Worm (Caenorhabditis elegans) whole organism, young adult: ENCODE measurements around the gene B0252.3.

Experiments used
- F39B2.1 ChIP-seq: fragments of 200-800 bp; sonication (Bioruptor generic); IDR thresholded peaks from 2 replicates; pipeline ENCODE4 v1.3.6; 2022; ENCODE audit warnings: missing genetic modification reagents, missing genetic modification characterization, missing compliant biosample characterization
- T07F8.4 ChIP-seq: sonication (generic microtip); optimal IDR thresholded peaks from 2 replicates; lab custom pipeline; 2016; ENCODE audit warnings: mild to moderate bottlenecking, missing genetic modification characterization, moderate library complexity, missing compliant biosample characterization
- Y53F4B.3 ChIP-seq: fragments of 200-800 bp; sonication (Bioruptor generic); IDR thresholded peaks from 2 replicates; pipeline ENCODE4 v1.3.6; 2022; ENCODE audit warnings: missing genetic modification reagents, missing genetic modification characterization, missing compliant biosample characterization
- Y95B8A.8 ChIP-seq: fragments of 200-800 bp; sonication (Bioruptor generic); IDR thresholded peaks from 2 replicates; pipeline ENCODE4 v1.3.6; 2022; ENCODE audit warnings: missing genetic modification reagents, missing genetic modification characterization, missing compliant biosample characterization
- ama-1 ChIP-seq, 3 experiments: fragments of 150-350 bp in 1 of 3; sonication (generic microtip) in 2 of 3; optimal IDR thresholded peaks; 2 replicates each; lab custom pipeline; 2014 to 2018; ENCODE audit warnings: missing biosample characterization in 2 of 3, missing genetic modification characterization in 2 of 3, missing genetic modification reagents in 2 of 3
- efl-1 ChIP-seq: fragments of 150-350 bp; optimal IDR thresholded peaks from 2 replicates; lab custom pipeline; 2014; ENCODE audit warnings: missing biosample characterization, missing genetic modification reagents, missing genetic modification characterization
- madf-8 ChIP-seq: fragments of 200-800 bp; sonication (Bioruptor generic); conservative IDR thresholded peaks from 2 replicates; pipeline ENCODE4 v1.3.6; 2022; ENCODE audit warnings: missing genetic modification reagents, missing genetic modification characterization, missing compliant biosample characterization
- pha-4 ChIP-seq: fragments of 150-350 bp; sonication (generic microtip); optimal IDR thresholded peaks from 2 replicates; lab custom pipeline; 2014; ENCODE audit warnings: missing biosample characterization, missing genetic modification reagents, missing genetic modification characterization
- snpc-4 ChIP-seq, 5 experiments: fragments of 150-350 bp in 1 of 5; sonication (generic microtip) in 4 of 5; optimal IDR thresholded peaks; 2 replicates each; lab custom pipeline; 2014 to 2018; ENCODE audit warnings: missing genetic modification characterization in 5 of 5, missing biosample characterization in 3 of 5, antibody characterized with exemption in 2 of 5, mild to moderate bottlenecking in 2 of 5, missing compliant biosample characterization in 2 of 5, missing genotype in 2 of 5, moderate library complexity in 2 of 5, missing genetic modification reagents in 1 of 5

- TF ChIP-seq pha-4 (tag; lab: Kevin White, UChicago) (no peak), efl-1 (GFP tag; lab: Kevin White, UChicago) (no peak), madf-8 (GFP tag; lab: Robert Waterston, UW) (no peak), Y95B8A.8 (no peak), snpc-4 (GFP tag; optimal IDR thresholded peaks at IDR 0.05; lab: Kevin White, UChicago) (no peak), snpc-4 (tag; optimal IDR thresholded peaks at IDR 0.05; lab: Kevin White, UChicago) (no peak), ama-1 (optimal IDR thresholded peaks at IDR 0.05; lab: Kevin White, UChicago) (no peak), ama-1 (GFP tag; optimal IDR thresholded peaks at IDR 0.05; lab: Kevin White, UChicago) (no peak), F39B2.1 (GFP tag; lab: Robert Waterston, UW) (no peak), T07F8.4 (no peak), Y53F4B.3 (no peak)
Observed at ce11 chrII:6926054-6926453, 18.5 kb upstream of the B0252.3 start.
